Worm (Caenorhabditis elegans): Measurements from ENCODE around the gene papl-1.

papl-1 gene

DNA sequence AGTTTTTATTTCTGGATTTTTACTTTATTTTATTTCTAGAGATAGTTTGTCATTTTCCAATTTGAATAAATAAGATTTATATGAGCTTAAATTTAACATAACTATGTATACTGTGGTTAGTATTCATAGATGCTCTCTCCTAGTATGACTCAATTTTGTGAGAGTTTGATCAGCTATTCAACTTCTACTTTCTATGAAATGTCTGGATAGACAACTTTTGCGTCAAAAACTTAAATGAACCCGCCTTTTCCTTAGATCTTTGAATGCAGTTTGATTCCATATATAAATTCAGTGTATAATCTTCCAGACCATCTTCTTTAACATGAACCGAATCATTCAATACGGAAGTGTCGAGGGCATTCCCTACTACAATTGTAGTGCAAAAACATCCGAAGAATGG, 9.4 kb upstream of the papl-1 start, which contains the start of gene srt-43 (continued):
- no peak for TF ChIP-seq dpl-1 (GFP tag; optimal IDR thresholded peaks at IDR 0.05)
- no peak for TF ChIP-seq ztf-6 (GFP tag; IDR thresholded peaks at IDR 0.05)

DNA sequence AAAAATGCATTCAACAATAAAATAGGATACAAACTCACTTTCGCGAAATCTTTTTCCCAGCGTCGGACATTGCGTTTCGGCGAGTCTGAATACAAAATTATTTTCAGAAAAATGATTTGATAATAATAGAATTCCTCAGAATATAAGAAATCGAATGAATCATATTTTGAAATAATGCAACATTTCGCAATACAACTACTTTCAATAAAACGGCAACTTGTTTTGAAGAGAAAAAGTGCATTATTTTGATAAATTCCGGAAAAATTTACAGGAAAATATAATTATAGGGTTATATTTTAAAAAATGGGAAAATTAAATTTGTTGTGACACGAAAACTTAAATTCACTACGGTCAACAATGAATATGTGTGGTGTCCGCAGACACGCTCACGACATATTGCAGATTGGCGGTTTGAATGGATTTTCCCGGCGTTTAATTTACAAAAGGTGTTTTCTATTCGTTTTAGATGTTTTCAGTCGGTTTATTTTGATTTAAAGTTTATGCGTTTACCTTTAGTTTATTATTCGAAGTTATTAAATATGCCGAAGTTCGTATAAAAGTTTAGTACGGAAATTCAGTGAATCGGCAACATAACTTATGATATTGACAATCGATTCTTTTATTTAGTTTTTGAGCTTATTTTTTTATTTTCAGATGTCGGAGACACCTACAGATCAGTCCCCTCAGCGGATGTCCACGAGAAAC, 3.9 kb upstream of the papl-1 start, which contains the start of the genes abcf-1 and scc-3:
Gene abcf-1 (minus strand): TSS at position 85 of the 705 bp plus-strand sequence.
Gene scc-3 (plus strand): TSS at position 655 of the 705 bp plus-strand sequence.
- TF ChIP-seq lin-26 (GFP tag; IDR thresholded peaks at IDR 0.05) (no peak), mxl-1 (tag; optimal IDR thresholded peaks at IDR 0.05) (no peak), mes-4 (tag; optimal IDR thresholded peaks at IDR 0.05) (no peak), C17E4.6 (GFP tag; IDR thresholded peaks at IDR 0.05) (no peak), ceh-79 (tag; optimal IDR thresholded peaks at IDR 0.05) (no peak), Y53G8AR.9 (GFP tag; conservative IDR thresholded peaks at IDR 0.05) (no peak), ZK185.1 (tag; optimal IDR thresholded peaks at IDR 0.05; ENCODE audit: poor library complexity, severe bottlenecking) (no peak), hrde-1 (tag; optimal IDR thresholded peaks at IDR 0.05; ENCODE audit: borderline replicate concordance) (no peak), B0019.2 (GFP tag; conservative IDR thresholded peaks at IDR 0.05) (no peak), ztf-3 (GFP tag; optimal IDR thresholded peaks at IDR 0.05) (no peak), nfya-2 (GFP tag; IDR thresholded peaks at IDR 0.05) (no peak), F52B5.7 (tag; optimal IDR thresholded peaks at IDR 0.05) (no peak), sptf-2 (GFP tag; optimal IDR thresholded peaks at IDR 0.05) (no peak), Y56A3A.18 (GFP tag; IDR thresholded peaks at IDR 0.05) (no peak), tbx-9 (tag; optimal IDR thresholded peaks at IDR 0.05; ENCODE audit: borderline replicate concordance) (no peak), B0261.1 (tag; optimal IDR thresholded peaks at IDR 0.05) (no peak), ztf-6 (GFP tag; IDR thresholded peaks at IDR 0.05) (no peak), rpc-1 (optimal IDR thresholded peaks at IDR 0.05) (no peak), rpc-1 (tag; optimal IDR thresholded peaks at IDR 0.05) (no peak), ztf-26 (tag; optimal IDR thresholded peaks at IDR 0.05) (no peak), hmg-20 (GFP tag; IDR thresholded peaks at IDR 0.05) (no peak), K12H6.12 (tag; optimal IDR thresholded peaks at IDR 0.05) (no peak), lin-54 (GFP tag; optimal IDR thresholded peaks at IDR 0.05) (peak; percentile 35), F57A8.1 (GFP tag; optimal IDR thresholded peaks at IDR 0.05) (no peak), B0035.1 (tag; optimal IDR thresholded peaks at IDR 0.05) (no peak), hsf-1 (GFP tag; IDR thresholded peaks at IDR 0.05) (no peak), lsl-1 (GFP tag; optimal IDR thresholded peaks at IDR 0.05) (peak; percentile 77), ztf-25 (GFP tag; IDR thresholded peaks at IDR 0.05) (no peak), ceh-27 (GFP tag; optimal IDR thresholded peaks at IDR 0.05) (no peak), lin-40 (tag; optimal IDR thresholded peaks at IDR 0.05) (no peak), madf-6 (GFP tag; IDR thresholded peaks at IDR 0.05) (peak; percentile 81; the same call in 1 of the 2 replicates), cebp-1 (GFP tag; IDR thresholded peaks at IDR 0.05) (no peak), cebp-1 (tag; optimal IDR thresholded peaks at IDR 0.05) (peak; percentile 80), fkh-3 (tag; optimal IDR thresholded peaks at IDR 0.05) (no peak), sdz-38 (tag; optimal IDR thresholded peaks at IDR 0.05) (no peak), lag-1 (GFP tag; IDR thresholded peaks at IDR 0.05) (no peak), egl-44 (GFP tag; IDR thresholded peaks at IDR 0.05) (no peak), him-1 (tag; optimal IDR thresholded peaks at IDR 0.05) (no peak), ztf-22 (GFP tag; optimal IDR thresholded peaks at IDR 0.05) (no peak), dpl-1 (GFP tag; optimal IDR thresholded peaks at IDR 0.05) (peak; percentile 51), F37B4.10 (GFP tag; IDR thresholded peaks at IDR 0.05) (no peak), hlh-12 (tag; optimal IDR thresholded peaks at IDR 0.05) (no peak), mel-28 (tag; optimal IDR thresholded peaks at IDR 0.05; ENCODE audit: borderline replicate concordance) (no peak), athp-1 (tag; optimal IDR thresholded peaks at IDR 0.05) (no peak), unc-62 (GFP tag; optimal IDR thresholded peaks at IDR 0.05) (no peak), repo-1 (tag; optimal IDR thresholded peaks at IDR 0.05) (no peak), sea-2 (GFP tag; IDR thresholded peaks at IDR 0.05) (no peak)

Data from whole organism, young adult.